Worm (Caenorhabditis elegans) whole organism, midembryonic: ENCODE data around the gene ZK177.9.
A peak's percentile ranks its signal among the peaks of the same experiment; 100 is the strongest.
"Not testable (repeated sequence)": the region's sequence is repeated elsewhere in the genome, so short reads cannot be mapped to it uniquely, and the experiment has no call there.

Experiments
- T22C8.4 ChIP-seq: fragments of 200-800 bp; sonication (Bioruptor generic); IDR thresholded peaks from 2 replicates; pipeline ENCODE4 v1.3.6; 2022; ENCODE audit warnings: missing genetic modification characterization, missing compliant biosample characterization
- cog-1 ChIP-seq: sonication (generic microtip); optimal IDR thresholded peaks from 2 replicates; lab custom pipeline; 2016; ENCODE audit warnings: missing genetic modification characterization, missing compliant biosample characterization
- flt-1 ChIP-seq: fragments of 200-800 bp; sonication (Bioruptor generic); IDR thresholded peaks from 2 replicates; pipeline ENCODE4 v1.3.6; 2022; ENCODE audit warnings: missing genetic modification characterization, missing compliant biosample characterization
- klf-2 ChIP-seq: fragments of 200-800 bp; sonication (Bioruptor generic); conservative IDR thresholded peaks from 2 replicates; pipeline ENCODE4 v1.3.6; 2022; ENCODE audit warnings: missing genetic modification reagents, missing genetic modification characterization, missing compliant biosample characterization
- med-1 ChIP-seq: sonication (generic microtip); optimal IDR thresholded peaks from 2 replicates; lab custom pipeline; 2017; ENCODE audit warnings: missing genetic modification characterization, mild to moderate bottlenecking, missing compliant biosample characterization, antibody characterized with exemption, missing genetic modification reagents; ENCODE audit not compliant: insufficient read depth
- ref-1 ChIP-seq: fragments of 200-800 bp; sonication (Bioruptor generic); conservative IDR thresholded peaks from 2 replicates; pipeline ENCODE4 v1.3.6; 2022; ENCODE audit warnings: missing genetic modification reagents, missing genetic modification characterization, missing compliant biosample characterization
- tab-1 ChIP-seq: fragments of 200-800 bp; sonication (Bioruptor generic); IDR thresholded peaks from 2 replicates; pipeline ENCODE4 v1.3.6; 2022; ENCODE audit warnings: missing genetic modification characterization, missing compliant biosample characterization
- ztf-23 ChIP-seq: fragments of 200-800 bp; sonication (Bioruptor generic); IDR thresholded peaks from 2 replicates; pipeline ENCODE4 v1.3.6; 2022; ENCODE audit warnings: missing genetic modification reagents, missing genetic modification characterization, missing compliant biosample characterization
- ztf-29 ChIP-seq: fragments of 200-800 bp; sonication (Bioruptor generic); IDR thresholded peaks from 2 replicates; pipeline ENCODE4 v1.3.6; 2022; ENCODE audit warnings: missing genetic modification reagents, missing genetic modification characterization, missing compliant biosample characterization

The ZK177.9 gene

DNA sequence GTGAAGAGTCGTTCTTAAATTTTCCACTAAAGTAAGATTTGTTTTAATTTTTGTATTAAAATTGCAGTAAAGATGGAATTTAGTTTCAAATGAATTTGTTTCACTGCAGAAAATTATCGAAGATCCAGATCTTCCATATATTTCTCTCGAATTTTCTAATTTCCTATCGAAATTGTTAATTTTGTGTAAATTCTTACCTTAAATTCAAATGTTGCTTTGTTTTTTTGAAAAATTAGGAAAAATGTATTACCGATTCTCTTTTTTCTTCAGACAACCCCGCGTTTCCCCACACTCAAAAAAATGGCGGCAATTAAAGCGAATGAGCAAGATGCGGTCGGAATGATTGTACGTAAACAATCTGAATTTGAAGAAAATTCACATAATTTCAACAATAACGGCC lies 32.2 kb upstream of the ZK177.9 start, which contains the start of gene C17C3.6:
Gene C17C3.6 (plus strand): TSS at position 301 of the 400 bp plus-strand sequence.
- TF ChIP-seq cog-1 (no peak), klf-2 (GFP tag; lab: Robert Waterston, UW) (no peak), med-1 (GFP tag; lab: Kevin White, UChicago) (no peak), T22C8.4 (GFP tag; lab: Robert Waterston, UW) (no peak), ztf-29 (no peak), ref-1 (no peak), ztf-23 (GFP tag; lab: Robert Waterston, UW) (no peak), flt-1 (no peak), tab-1 (GFP tag; lab: Robert Waterston, UW) (no peak)

DNA sequence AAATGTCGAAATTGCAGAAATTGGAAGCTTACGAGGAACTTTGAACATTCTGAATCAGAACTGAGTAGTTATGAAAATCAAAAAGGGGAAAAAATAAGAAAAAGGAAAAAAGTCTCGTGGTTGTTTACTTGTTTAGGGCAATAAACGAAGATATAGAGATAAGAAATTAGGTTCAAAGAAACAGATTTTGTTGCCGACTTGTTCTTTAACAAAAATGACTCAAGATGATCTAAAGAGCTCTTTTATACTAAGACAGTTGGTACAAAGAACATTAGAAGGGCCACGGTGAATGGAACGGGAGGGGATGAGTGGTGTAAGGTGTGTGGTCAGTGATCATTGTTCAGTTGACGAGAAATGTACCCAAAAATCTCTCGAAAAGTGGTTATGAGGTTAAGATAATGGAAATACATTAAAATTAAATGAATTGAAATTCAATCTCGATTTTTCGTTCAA lies 29.9 kb upstream of the ZK177.9 start, which contains the start of gene acdh-2:
Gene acdh-2 (minus strand): TSS at position 51 of the 453 bp plus-strand sequence.
- TF ChIP-seq ztf-23 (GFP tag; lab: Robert Waterston, UW) (no peak), ref-1 (no peak), ztf-29 (no peak), T22C8.4 (GFP tag; lab: Robert Waterston, UW) (no peak), flt-1 (no peak), med-1 (GFP tag; lab: Kevin White, UChicago) (no peak), tab-1 (GFP tag; lab: Robert Waterston, UW) (no peak), klf-2 (GFP tag; lab: Robert Waterston, UW) (no peak), cog-1 (no peak)

DNA sequence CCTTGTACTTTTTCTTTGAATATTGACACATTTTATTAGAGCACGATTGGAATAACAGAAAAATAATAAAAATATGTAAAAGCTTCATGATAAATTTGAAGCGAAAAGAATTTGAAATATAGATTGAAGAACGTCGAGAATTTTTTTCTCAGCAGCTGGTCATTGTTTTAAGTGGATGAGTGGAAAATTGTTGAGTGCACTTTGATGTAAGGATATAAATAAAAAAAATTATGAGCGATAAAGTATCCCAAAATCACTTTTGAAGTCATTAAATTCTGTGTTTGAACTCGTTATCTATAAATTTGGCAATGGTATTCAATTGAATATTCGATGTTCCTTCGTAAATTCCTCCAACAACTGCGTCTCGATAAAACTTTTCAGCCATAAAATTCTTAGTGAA lies 27.2 kb upstream of the ZK177.9 start, which contains the start of gene ins-13:
Gene ins-13 (minus strand): TSS at position 101 of the 400 bp plus-strand sequence.
- TF ChIP-seq cog-1 (no peak), tab-1 (GFP tag; lab: Robert Waterston, UW) (no peak), ztf-29 (no peak), ref-1 (no peak), ztf-23 (GFP tag; lab: Robert Waterston, UW) (no peak), flt-1 (no peak), klf-2 (GFP tag; lab: Robert Waterston, UW) (no peak), med-1 (GFP tag; lab: Kevin White, UChicago) (no peak), T22C8.4 (GFP tag; lab: Robert Waterston, UW) (no peak)

DNA sequence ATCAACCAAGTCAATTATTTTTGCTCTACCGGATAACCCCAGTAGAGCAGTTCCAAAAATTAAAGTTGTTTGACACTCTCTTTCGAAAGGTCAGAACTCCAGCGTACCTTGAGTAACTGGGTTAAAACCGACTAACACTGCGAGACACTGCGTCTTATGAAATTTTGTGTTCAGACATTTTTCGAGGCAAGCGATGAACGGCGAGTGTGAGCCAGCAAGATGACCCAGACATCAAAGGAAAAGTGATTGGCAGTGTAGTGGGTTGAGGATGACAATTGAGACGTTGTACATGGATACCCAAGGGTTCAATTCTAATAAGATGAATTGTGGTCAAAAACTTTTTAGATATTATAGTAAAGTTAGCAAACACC lies 26.6 kb upstream of the ZK177.9 start:
- TF ChIP-seq tab-1 (GFP tag; lab: Robert Waterston, UW): no peak
- TF ChIP-seq klf-2 (GFP tag; lab: Robert Waterston, UW): no peak
- TF ChIP-seq flt-1: no peak
- TF ChIP-seq med-1 (GFP tag; lab: Kevin White, UChicago): no peak
- TF ChIP-seq ztf-29: no peak
- TF ChIP-seq cog-1: no peak
- no peak for TF ChIP-seq ref-1
- no peak for TF ChIP-seq ztf-23 (GFP tag; lab: Robert Waterston, UW)
- TF ChIP-seq T22C8.4 (GFP tag; lab: Robert Waterston, UW): no peak

DNA sequence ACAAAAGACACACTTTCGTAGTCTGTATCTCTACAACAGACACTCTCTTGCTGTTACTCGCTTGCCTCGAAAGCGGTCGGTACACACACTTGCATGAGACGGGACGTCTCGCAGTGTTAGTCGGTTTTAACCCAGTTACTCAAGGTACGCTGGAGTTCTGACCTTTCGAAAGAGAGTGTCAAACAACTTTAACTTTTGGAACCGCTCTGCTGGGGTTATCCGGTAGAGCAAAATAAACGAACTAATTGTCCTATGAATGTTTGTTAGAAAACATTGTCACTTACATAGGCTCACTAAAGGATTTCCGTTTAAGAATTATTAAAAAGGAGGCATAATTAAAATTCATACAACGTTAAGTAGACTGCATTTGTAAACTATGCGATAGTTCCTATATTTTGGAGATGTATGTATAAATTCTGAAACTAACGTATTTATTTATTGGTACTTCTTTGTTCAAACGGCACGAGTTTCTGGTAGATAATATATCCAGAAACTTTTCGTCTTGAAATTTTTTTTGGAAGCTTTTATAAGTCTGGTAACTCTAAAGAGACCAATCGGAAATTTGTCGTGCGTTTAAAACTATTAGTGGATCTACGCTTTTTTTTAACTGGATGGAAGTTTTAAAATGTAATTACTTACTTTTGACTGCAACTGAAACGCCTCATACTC lies 26.1 kb upstream of the ZK177.9 start:
- peak; percentile 95 for TF ChIP-seq cog-1
- 0 out of 2 replicates have a peak, but pooled peaks have one; percentile 40 for TF ChIP-seq ztf-29
- peak; percentile 93 for TF ChIP-seq flt-1
- no peak; the same call in none of the 2 replicates for TF ChIP-seq klf-2 (GFP tag; lab: Robert Waterston, UW)
- peak; percentile 60 for TF ChIP-seq med-1 (GFP tag; lab: Kevin White, UChicago)
- TF ChIP-seq tab-1 (GFP tag; lab: Robert Waterston, UW): peak; percentile 82
- TF ChIP-seq ref-1: peak; percentile 53; the same call in 1 of the 2 replicates
- peak; percentile 84 for TF ChIP-seq ztf-23 (GFP tag; lab: Robert Waterston, UW)
- TF ChIP-seq T22C8.4 (GFP tag; lab: Robert Waterston, UW): peak; percentile 64

DNA sequence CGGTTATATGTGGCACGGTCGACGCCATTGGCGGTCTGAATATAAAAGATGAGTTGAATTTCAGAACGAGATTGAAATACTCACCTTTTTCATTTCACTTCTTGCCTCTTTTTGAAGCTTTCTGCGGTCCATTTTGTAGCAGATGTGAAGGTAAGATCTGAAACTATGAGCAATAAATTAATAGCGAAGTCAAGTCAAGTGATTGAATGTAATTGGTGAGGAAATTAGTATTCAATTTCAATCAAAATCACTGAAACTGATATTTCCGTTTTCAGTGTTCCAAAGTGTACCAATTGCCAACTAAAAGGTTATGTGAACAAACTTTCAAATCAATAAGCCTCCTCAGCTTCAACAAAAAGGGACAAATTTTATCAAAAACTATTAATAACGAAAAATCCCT lies 24.1 kb upstream of the ZK177.9 start, which contains the start of gene C17C3.24:
Gene C17C3.24 (minus strand): TSS at position 101 of the 400 bp plus-strand sequence.
- TF ChIP-seq flt-1: no peak
- no peak for TF ChIP-seq klf-2 (GFP tag; lab: Robert Waterston, UW)
- no peak for TF ChIP-seq ref-1
- no peak for TF ChIP-seq med-1 (GFP tag; lab: Kevin White, UChicago)
- TF ChIP-seq cog-1: no peak
- TF ChIP-seq T22C8.4 (GFP tag; lab: Robert Waterston, UW): no peak

DNA sequence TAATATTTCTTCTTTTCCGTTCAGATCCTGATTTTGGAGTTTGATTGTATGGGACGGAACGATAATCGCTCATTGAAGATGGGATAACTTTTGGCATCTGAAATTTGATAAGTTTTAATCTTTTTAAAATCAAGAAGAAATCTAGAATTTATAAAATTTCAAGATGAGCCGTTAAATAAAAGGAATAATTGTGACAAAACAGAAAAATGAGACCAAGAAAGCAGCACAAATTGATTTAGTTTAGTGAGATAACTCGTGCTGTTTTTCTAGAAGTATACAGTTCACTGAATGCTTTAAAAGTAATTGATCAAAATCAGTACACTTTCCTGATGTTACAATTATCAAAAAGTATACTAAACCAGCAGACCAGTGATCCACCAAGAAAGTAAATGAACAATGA lies 22.6 kb upstream of the ZK177.9 start, which contains the start of gene hlh-27:
Gene hlh-27 (minus strand): TSS at position 101 of the 400 bp plus-strand sequence.
- not testable (repeated sequence) for TF ChIP-seq flt-1; cog-1; tab-1 (GFP tag; lab: Robert Waterston, UW)

DNA sequence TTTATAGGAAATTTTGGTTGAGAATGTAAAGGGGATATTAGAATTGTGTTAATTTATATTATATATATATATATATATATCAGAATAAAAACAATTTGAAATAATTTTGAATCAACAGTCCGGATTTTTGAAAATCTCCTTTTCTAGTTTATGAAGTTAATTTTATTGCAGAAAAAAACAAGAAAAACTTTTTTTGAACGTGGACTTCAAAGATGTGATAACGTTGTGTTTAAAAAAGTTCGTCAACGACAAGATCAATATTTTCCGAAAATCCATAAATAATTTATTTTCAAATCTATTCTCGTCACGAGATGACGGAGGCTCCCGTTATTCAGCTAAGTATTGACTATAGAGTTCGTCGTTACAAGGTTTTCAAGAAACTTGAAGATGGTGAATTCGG lies 20.0 kb upstream of the ZK177.9 start, which contains the start of gene C17C3.11:
Gene C17C3.11 (plus strand): TSS at position 301 of the 400 bp plus-strand sequence.
- TF ChIP-seq cog-1: no peak
- TF ChIP-seq ztf-23 (GFP tag; lab: Robert Waterston, UW): no peak
- no peak for TF ChIP-seq tab-1 (GFP tag; lab: Robert Waterston, UW)
- TF ChIP-seq ztf-29: no peak
- no peak for TF ChIP-seq med-1 (GFP tag; lab: Kevin White, UChicago)
- no peak for TF ChIP-seq flt-1
- TF ChIP-seq T22C8.4 (GFP tag; lab: Robert Waterston, UW): no peak
- no peak for TF ChIP-seq klf-2 (GFP tag; lab: Robert Waterston, UW)
- TF ChIP-seq ref-1: no peak

DNA sequence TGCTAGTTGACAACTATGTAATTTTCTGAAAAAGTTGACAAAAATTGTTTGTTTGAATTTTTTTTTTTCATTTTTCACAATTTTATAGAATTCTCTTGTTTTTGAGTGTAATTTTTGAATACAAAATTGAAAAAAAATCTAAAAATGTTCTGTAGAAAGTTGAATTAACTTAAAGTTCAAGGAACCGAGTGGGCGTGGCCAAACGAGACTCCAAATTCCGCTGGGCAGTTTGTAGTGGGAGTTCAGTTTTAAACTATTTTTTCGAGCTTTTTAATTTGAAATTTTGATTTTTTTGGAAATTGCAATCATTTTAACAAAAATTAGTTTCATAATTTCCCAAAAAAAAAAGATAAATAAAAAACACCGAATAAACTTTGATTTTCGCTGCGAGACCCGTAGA lies 19.5 kb upstream of the ZK177.9 start:
- TF ChIP-seq klf-2 (GFP tag; lab: Robert Waterston, UW): no peak

DNA sequence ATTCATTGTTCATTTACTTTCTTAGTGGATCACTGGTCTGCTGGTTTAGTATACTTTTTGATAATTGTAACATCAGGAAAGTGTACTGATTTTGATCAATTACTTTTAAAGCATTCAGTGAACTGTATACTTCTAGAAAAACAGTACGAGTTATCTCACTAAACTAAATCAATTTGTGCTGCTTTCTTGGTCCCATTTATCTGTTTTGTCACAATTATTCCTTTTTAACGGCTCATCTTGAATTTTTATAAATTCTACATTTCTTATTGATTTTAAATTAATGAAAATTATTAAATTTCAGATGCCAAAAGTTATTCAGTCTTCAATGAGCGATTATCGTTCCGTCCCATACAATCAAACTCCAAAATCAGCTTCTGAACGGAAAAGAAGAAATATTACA lies 17.4 kb upstream of the ZK177.9 start, which contains the start of gene hlh-25:
Gene hlh-25 (plus strand): TSS at position 301 of the 400 bp plus-strand sequence.
- not testable (repeated sequence) for TF ChIP-seq klf-2 (GFP tag; lab: Robert Waterston, UW); ztf-23 (GFP tag; lab: Robert Waterston, UW); med-1 (GFP tag; lab: Kevin White, UChicago)
